Fruit fly (Drosophila melanogaster) whole organism, embryonic: Measurements from ENCODE around the gene CG17127.

ENCODE experiments used
- ATbp ChIP-seq: fragments of 200-800 bp; sonication (Bioruptor generic); optimal IDR thresholded peaks from 2 replicates; lab custom pipeline; 2017; ENCODE audit warnings: missing biosample characterization, mild to moderate bottlenecking, missing genetic modification characterization, missing genetic modification reagents
- Atf-2 ChIP-seq: fragments of 200-800 bp; sonication (Bioruptor generic); optimal IDR thresholded peaks from 2 replicates; lab custom pipeline; 2016; ENCODE audit warnings: missing biosample characterization, missing genetic modification characterization
- Atf6 ChIP-seq: fragments of 200-800 bp; sonication (Bioruptor generic); IDR thresholded peaks from 2 replicates; pipeline ENCODE4 v1.3.6; 2022; ENCODE audit warnings: missing biosample characterization, missing genetic modification characterization
- Blimp-1 ChIP-seq: fragments of 200-800 bp; sonication (Bioruptor generic); optimal IDR thresholded peaks from 3 replicates; lab custom pipeline; 2018; ENCODE audit warnings: missing biosample characterization, missing genetic modification characterization, mild to moderate bottlenecking, moderate library complexity, missing genetic modification reagents
- BtbVII ChIP-seq: fragments of 200-800 bp; sonication (Bioruptor generic); optimal IDR thresholded peaks from 3 replicates; lab custom pipeline; 2017; ENCODE audit warnings: missing biosample characterization, mild to moderate bottlenecking, missing genetic modification characterization
- CG10366 ChIP-seq: fragments of 200-800 bp; sonication (Bioruptor generic); IDR thresholded peaks from 2 replicates; pipeline ENCODE4 v1.3.6; 2022; ENCODE audit warnings: missing biosample characterization, missing genetic modification characterization
- CG10462 ChIP-seq: fragments of 200-800 bp; sonication (Bioruptor generic); optimal IDR thresholded peaks from 2 replicates; lab custom pipeline; 2016; ENCODE audit warnings: missing biosample characterization, missing genetic modification characterization
- CG11247 ChIP-seq: fragments of 200-800 bp; sonication (Bioruptor generic); IDR thresholded peaks from 2 replicates; pipeline ENCODE4 v1.3.6; 2022; ENCODE audit warnings: missing biosample characterization, missing genetic modification characterization
- CG11723 ChIP-seq: fragments of 200-800 bp; sonication (Bioruptor generic); optimal IDR thresholded peaks from 2 replicates; lab custom pipeline; 2017; ENCODE audit warnings: missing biosample characterization, mild to moderate bottlenecking, missing genetic modification characterization
- CG12391 ChIP-seq: fragments of 200-800 bp; sonication (Bioruptor generic); optimal IDR thresholded peaks from 3 replicates; lab custom pipeline; 2018; ENCODE audit warnings: missing biosample characterization, mild to moderate bottlenecking, missing genetic modification characterization, moderate library complexity
- CG13296 ChIP-seq: fragments of 200-800 bp; sonication (Bioruptor generic); optimal IDR thresholded peaks from 3 replicates; lab custom pipeline; 2018; ENCODE audit warnings: missing biosample characterization, mild to moderate bottlenecking, missing genetic modification characterization
- CG13624 ChIP-seq: fragments of 200-800 bp; sonication (Bioruptor generic); optimal IDR thresholded peaks from 2 replicates; lab custom pipeline; 2016; ENCODE audit warnings: missing biosample characterization, missing genetic modification characterization
- CG16813 ChIP-seq: fragments of 200-800 bp; sonication (Bioruptor generic); IDR thresholded peaks from 3 replicates; pipeline ENCODE4 v1.3.6; 2022; ENCODE audit warnings: missing biosample characterization, missing genetic modification characterization; ENCODE audit not compliant: partially characterized antibody
- CG17612 ChIP-seq: fragments of 200-800 bp; sonication (Bioruptor generic); IDR thresholded peaks from 2 replicates; pipeline ENCODE4 v1.3.6; 2022; ENCODE audit warnings: missing biosample characterization, missing genetic modification characterization
- CG17802 ChIP-seq: fragments of 200-800 bp; sonication (Bioruptor generic); optimal IDR thresholded peaks from 2 replicates; lab custom pipeline; 2018; ENCODE audit warnings: missing biosample characterization, mild to moderate bottlenecking, missing genetic modification characterization, moderate library complexity
- CG17912 ChIP-seq: fragments of 200-800 bp; sonication (Bioruptor generic); optimal IDR thresholded peaks from 2 replicates; lab custom pipeline; 2018; ENCODE audit warnings: missing biosample characterization, mild to moderate bottlenecking, missing genetic modification characterization
- CG18476 ChIP-seq: fragments of 200-800 bp; sonication (Bioruptor generic); optimal IDR thresholded peaks from 2 replicates; lab custom pipeline; 2016; ENCODE audit warnings: missing biosample characterization, mild to moderate bottlenecking, missing genetic modification characterization
- CG18619 ChIP-seq: fragments of 200-800 bp; sonication (Bioruptor generic); optimal IDR thresholded peaks from 3 replicates; lab custom pipeline; 2017; ENCODE audit warnings: missing biosample characterization, mild to moderate bottlenecking, missing genetic modification characterization
- CG2116 ChIP-seq: fragments of 200-800 bp; sonication (Bioruptor generic); optimal IDR thresholded peaks from 3 replicates; lab custom pipeline; 2018; ENCODE audit warnings: missing biosample characterization, mild to moderate bottlenecking, missing genetic modification characterization
- CG2199 ChIP-seq: fragments of 200-800 bp; sonication (Bioruptor generic); IDR thresholded peaks from 3 replicates; pipeline ENCODE4 v1.3.6; 2022; ENCODE audit warnings: missing biosample characterization, missing genetic modification characterization
- CG2889 ChIP-seq: fragments of 200-800 bp; sonication (Bioruptor generic); IDR thresholded peaks from 3 replicates; pipeline ENCODE4 v1.3.6; 2022; ENCODE audit warnings: missing biosample characterization, missing genetic modification characterization
- CG31365 ChIP-seq: fragments of 200-800 bp; sonication (Bioruptor generic); optimal IDR thresholded peaks from 2 replicates; lab custom pipeline; 2018; ENCODE audit warnings: missing biosample characterization, mild to moderate bottlenecking, missing genetic modification characterization
- CG3726 ChIP-seq: fragments of 200-800 bp; sonication (Bioruptor generic); IDR thresholded peaks from 3 replicates; pipeline ENCODE4, ENCODE4 v1.3.6; 2022; ENCODE audit warnings: missing biosample characterization, missing genetic modification characterization
- CG5180 ChIP-seq: fragments of 200-800 bp; sonication (Bioruptor generic); optimal IDR thresholded peaks from 3 replicates; lab custom pipeline; 2017; ENCODE audit warnings: missing biosample characterization, missing genetic modification characterization, mild to moderate bottlenecking, moderate library complexity, missing genetic modification reagents
- CG6254 ChIP-seq: fragments of 200-800 bp; sonication (Bioruptor generic); optimal IDR thresholded peaks from 3 replicates; lab custom pipeline; 2017; ENCODE audit warnings: mild to moderate bottlenecking, missing biosample characterization, missing genetic modification reagents, missing genetic modification characterization
- CG6791 ChIP-seq: fragments of 200-800 bp; sonication (Bioruptor generic); IDR thresholded peaks from 3 replicates; pipeline ENCODE4 v1.3.6; 2022; ENCODE audit warnings: missing biosample characterization, missing genetic modification characterization; ENCODE audit not compliant: partially characterized antibody
- CG9817 ChIP-seq: fragments of 200-800 bp; sonication (Bioruptor generic); optimal IDR thresholded peaks from 2 replicates; lab custom pipeline; 2018; ENCODE audit warnings: missing biosample characterization, mild to moderate bottlenecking, missing genetic modification characterization, moderate library complexity
- CTCF ChIP-seq: fragments of 200-800 bp; sonication (Bioruptor generic); optimal IDR thresholded peaks from 2 replicates; lab custom pipeline; 2017; ENCODE audit warnings: missing biosample characterization, mild to moderate bottlenecking, missing genetic modification characterization, moderate library complexity
- CrebB ChIP-seq: fragments of 200-800 bp; sonication (Bioruptor generic); optimal IDR thresholded peaks from 3 replicates; lab custom pipeline; 2018; ENCODE audit warnings: missing biosample characterization, mild to moderate bottlenecking, missing genetic modification characterization
- Dbx ChIP-seq: fragments of 200-800 bp; sonication (Bioruptor generic); IDR thresholded peaks from 3 replicates; pipeline ENCODE4 v1.3.6; 2022; ENCODE audit warnings: missing biosample characterization, missing genetic modification characterization
- Drgx ChIP-seq: fragments of 200-800 bp; sonication (Bioruptor generic); IDR thresholded peaks from 2 replicates; pipeline ENCODE4 v1.3.6; 2022; ENCODE audit warnings: missing biosample characterization, missing genetic modification characterization
- Fer1 ChIP-seq: fragments of 200-800 bp; sonication (Bioruptor generic); optimal IDR thresholded peaks from 2 replicates; lab custom pipeline; 2017; ENCODE audit warnings: missing biosample characterization, mild to moderate bottlenecking, missing genetic modification characterization
- Gsc ChIP-seq: fragments of 200-800 bp; sonication (Bioruptor generic); IDR thresholded peaks from 2 replicates; pipeline ENCODE4 v1.3.6; 2022; ENCODE audit warnings: missing biosample characterization, missing genetic modification characterization
- NC2α ChIP-seq: fragments of 200-800 bp; sonication (Bioruptor generic); optimal IDR thresholded peaks from 2 replicates; lab custom pipeline; 2016; ENCODE audit warnings: missing biosample characterization, missing genetic modification characterization
- ab ChIP-seq: fragments of 200-800 bp; sonication (Bioruptor generic); optimal IDR thresholded peaks from 2 replicates; lab custom pipeline; 2016; ENCODE audit warnings: missing biosample characterization, missing genetic modification characterization
- bcd ChIP-seq: fragments of 200-800 bp; sonication (Bioruptor generic); optimal IDR thresholded peaks from 2 replicates; lab custom pipeline; 2017; ENCODE audit warnings: missing biosample characterization, mild to moderate bottlenecking, missing genetic modification characterization
- bigmax ChIP-seq: fragments of 200-800 bp; sonication (Bioruptor generic); optimal IDR thresholded peaks from 2 replicates; lab custom pipeline; 2018; ENCODE audit warnings: missing biosample characterization, mild to moderate bottlenecking, missing genetic modification characterization
- croc ChIP-seq: fragments of 200-800 bp; sonication (Bioruptor generic); conservative IDR thresholded peaks from 3 replicates; pipeline ENCODE4 v1.3.6; 2022; ENCODE audit warnings: missing biosample characterization, missing genetic modification characterization
- dimm ChIP-seq: fragments of 200-800 bp; sonication (Bioruptor generic); IDR thresholded peaks from 2 replicates; pipeline ENCODE4 v1.3.6; 2022; ENCODE audit warnings: missing biosample characterization, missing genetic modification characterization
- gcm2 ChIP-seq: fragments of 200-800 bp; sonication (Bioruptor generic); optimal IDR thresholded peaks from 2 replicates; lab custom pipeline; 2016; ENCODE audit warnings: missing biosample characterization, missing genetic modification characterization
- hkb ChIP-seq, 2 experiments: fragments of 200-800 bp in 1 of 2; fragments of >200 bp in 1 of 2; sonication (Bioruptor generic) in 1 of 2; IDR thresholded peaks in 1 of 2; optimal IDR thresholded peaks in 1 of 2; 2 replicates each; pipeline versions ENCODE4 v1.3.6 to Lab custom; 2017 to 2022; ENCODE audit warnings: missing biosample characterization in 1 of 2, missing genetic modification characterization in 1 of 2
- klu ChIP-seq: fragments of 200-800 bp; sonication (Bioruptor generic); IDR thresholded peaks from 2 replicates; pipeline ENCODE4 v1.3.6; 2022; ENCODE audit warnings: missing biosample characterization, missing genetic modification characterization
- mam ChIP-seq: fragments of 200-800 bp; sonication (Bioruptor generic); optimal IDR thresholded peaks from 3 replicates; lab custom pipeline; 2016; ENCODE audit warnings: missing biosample characterization, missing genetic modification characterization
- onecut ChIP-seq: fragments of 200-800 bp; sonication (Bioruptor generic); IDR thresholded peaks from 2 replicates; pipeline ENCODE4 v1.3.6; 2022; ENCODE audit warnings: missing biosample characterization, missing genetic modification characterization
- otp ChIP-seq: fragments of 200-800 bp; sonication (Bioruptor generic); IDR thresholded peaks from 3 replicates; pipeline ENCODE4, ENCODE4 v1.3.6; 2022; ENCODE audit warnings: missing biosample characterization, missing genetic modification characterization
- pum ChIP-seq: fragments of 200-800 bp; sonication (Bioruptor generic); optimal IDR thresholded peaks from 2 replicates; lab custom pipeline; 2016; ENCODE audit warnings: missing biosample characterization, missing genetic modification characterization
- sc ChIP-seq, 3 experiments: fragments of >200 bp in 2 of 3; fragments of 200-800 bp in 1 of 3; sonication (Bioruptor generic) in 1 of 3; optimal IDR thresholded peaks; 2 replicates in 2 of 3; 3 replicates in 1 of 3; lab custom pipeline; 2017; ENCODE audit warnings: mild to moderate bottlenecking in 1 of 3, missing biosample characterization in 1 of 3, missing genetic modification characterization in 1 of 3, missing genetic modification reagents in 1 of 3
- sug ChIP-seq: fragments of 200-800 bp; optimal IDR thresholded peaks from 2 replicates; lab custom pipeline; 2019; ENCODE audit warnings: missing biosample characterization, mild to moderate bottlenecking, missing genetic modification characterization, moderate library complexity
- tna ChIP-seq: fragments of 200-800 bp; sonication (Bioruptor generic); IDR thresholded peaks from 2 replicates; pipeline ENCODE4 v1.3.6; 2022; ENCODE audit warnings: missing biosample characterization, missing genetic modification characterization; ENCODE audit not compliant: partially characterized antibody
- toy ChIP-seq: fragments of 200-800 bp; sonication (Bioruptor generic); IDR thresholded peaks from 2 replicates; pipeline ENCODE4 v1.3.6; 2022; ENCODE audit warnings: missing biosample characterization, missing genetic modification characterization
- vfl ChIP-seq: fragments of 200-800 bp; sonication (Bioruptor generic); optimal IDR thresholded peaks from 2 replicates; lab custom pipeline; 2016; ENCODE audit warnings: missing biosample characterization, missing genetic modification characterization
- vnd ChIP-seq: fragments of 200-800 bp; sonication (Bioruptor generic); IDR thresholded peaks from 3 replicates; pipeline ENCODE4 v1.3.6; 2022; ENCODE audit warnings: missing biosample characterization, missing genetic modification characterization; ENCODE audit not compliant: partially characterized antibody

CG17127 gene

dm6 chr2L:10769708-10770107 lies 960 bp upstream of the CG17127 start, which contains the start of gene CG6724 (continued):
- no peak for TF ChIP-seq onecut (GFP tag; lab: Robert Waterston, UW)
- TF ChIP-seq CG2889, result no peak
- no peak for TF ChIP-seq Fer1 (GFP tag; lab: Kevin White, UChicago)
- TF ChIP-seq CG17612, result no peak
- TF ChIP-seq CG13624 (GFP tag; lab: Kevin White, UChicago), result no peak
- TF ChIP-seq tna (GFP tag; lab: Robert Waterston, UW), result peak; percentile 74
- no peak for TF ChIP-seq CG5180 (GFP tag; lab: Kevin White, UChicago)
- TF ChIP-seq CG6791, result peak; percentile 76
- peak; percentile 63 for TF ChIP-seq CG16813
- no peak for TF ChIP-seq CG9817 (tag; lab: Kevin White, UChicago)
- no peak for TF ChIP-seq bcd (GFP tag; lab: Kevin White, UChicago)
- no peak for TF ChIP-seq CG3726
- TF ChIP-seq CG17802 (tag; lab: Kevin White, UChicago), result no peak
- TF ChIP-seq sc (optimal IDR thresholded peaks at IDR 0.05; lab: Kevin White, UChicago), result no peak
- no peak for TF ChIP-seq sc (GFP tag; optimal IDR thresholded peaks at IDR 0.05; lab: Kevin White, UChicago)
- no peak for TF ChIP-seq hkb (optimal IDR thresholded peaks at IDR 0.05; lab: Kevin White, UChicago)
- no peak for TF ChIP-seq hkb (GFP tag; IDR thresholded peaks at IDR 0.05; lab: Robert Waterston, UW)
- TF ChIP-seq dimm (GFP tag; lab: Robert Waterston, UW), result no peak
- no peak for TF ChIP-seq CG13296 (GFP tag; lab: Kevin White, UChicago)
- TF ChIP-seq vfl, result no peak
- no peak for TF ChIP-seq Atf6
- no peak for TF ChIP-seq bigmax (GFP tag; lab: Kevin White, UChicago)
- TF ChIP-seq CG10366 (GFP tag; lab: Robert Waterston, UW), result no peak
- no peak for TF ChIP-seq klu (GFP tag; lab: Robert Waterston, UW)
- TF ChIP-seq CG11247, result no peak
- TF ChIP-seq gcm2 (GFP tag; lab: Kevin White, UChicago), result no peak
- no peak for TF ChIP-seq pum (GFP tag; lab: Kevin White, UChicago)
- TF ChIP-seq CG2199 (GFP tag; lab: Robert Waterston, UW), result no peak
- TF ChIP-seq CG11723 (GFP tag; lab: Kevin White, UChicago), result no peak
- no peak for TF ChIP-seq Blimp-1 (GFP tag; lab: Kevin White, UChicago)
- no peak for TF ChIP-seq toy (GFP tag; lab: Robert Waterston, UW)
- no peak for TF ChIP-seq otp
- no peak for TF ChIP-seq mam
- no peak for TF ChIP-seq CG17912 (GFP tag; lab: Kevin White, UChicago)
- TF ChIP-seq Drgx (GFP tag; lab: Robert Waterston, UW), result no peak
- no peak for TF ChIP-seq CG6254
- TF ChIP-seq ATbp, result no peak
- TF ChIP-seq BtbVII, result no peak
- no peak for TF ChIP-seq croc (GFP tag; lab: Robert Waterston, UW)
- TF ChIP-seq CG12391 (tag; lab: Kevin White, UChicago), result no peak
- no peak for TF ChIP-seq CG18619 (GFP tag; lab: Kevin White, UChicago)
- TF ChIP-seq CG31365 (tag; lab: Kevin White, UChicago), result no peak
- no peak for TF ChIP-seq ab
- TF ChIP-seq vnd (GFP tag; lab: Robert Waterston, UW), result peak; percentile 46; the same call in 2 of the 3 replicates
- no peak for TF ChIP-seq Dbx (GFP tag; lab: Robert Waterston, UW)
- TF ChIP-seq Gsc, result no peak
- TF ChIP-seq sug, result no peak
- TF ChIP-seq CG18476 (GFP tag; lab: Kevin White, UChicago), result no peak
- TF ChIP-seq CTCF (GFP tag; lab: Kevin White, UChicago), result no peak
- TF ChIP-seq CG10462 (GFP tag; lab: Kevin White, UChicago), result no peak
- TF ChIP-seq Atf-2 (GFP tag; lab: Kevin White, UChicago), result no peak
- peak; percentile 92 for TF ChIP-seq CG2116 (GFP tag; lab: Kevin White, UChicago)
- TF ChIP-seq NC2α (GFP tag; lab: Kevin White, UChicago), result no peak
- TF ChIP-seq CrebB (tag; lab: Kevin White, UChicago), result no peak
